Fruit fly (Drosophila melanogaster): ENCODE measurements around the gene Cpr35B.

Gene Cpr35B

dm6 chr2L:14400676-14401075 lies 24.3 kb downstream of the Cpr35B start (continued):
- TF ChIP-seq Smox (GFP tag; optimal IDR thresholded peaks at IDR 0.05) (peak; percentile 2), CG32006 (GFP tag; optimal IDR thresholded peaks at IDR 0.05) (peak; percentile 25), Met (GFP tag; optimal IDR thresholded peaks at IDR 0.05) (peak; percentile 53), svp (GFP tag) (peak; percentile 64), cyc (GFP tag; optimal IDR thresholded peaks at IDR 0.05) (peak; percentile 31), CG6276 (GFP tag; optimal IDR thresholded peaks at IDR 0.05) (no peak), CG11294 (GFP tag; IDR thresholded peaks at IDR 0.05) (no peak), CG3919 (GFP tag; optimal IDR thresholded peaks at IDR 0.05) (peak; percentile 11), Lpt (GFP tag; optimal IDR thresholded peaks at IDR 0.05) (no peak), Hr4 (GFP tag; optimal IDR thresholded peaks at IDR 0.05) (peak; percentile 39), acj6 (GFP tag; optimal IDR thresholded peaks at IDR 0.05) (peak; percentile 19), spab (GFP tag; optimal IDR thresholded peaks at IDR 0.05) (peak; percentile 23), achi (GFP tag; optimal IDR thresholded peaks at IDR 0.05) (peak; percentile 2)

DNA sequence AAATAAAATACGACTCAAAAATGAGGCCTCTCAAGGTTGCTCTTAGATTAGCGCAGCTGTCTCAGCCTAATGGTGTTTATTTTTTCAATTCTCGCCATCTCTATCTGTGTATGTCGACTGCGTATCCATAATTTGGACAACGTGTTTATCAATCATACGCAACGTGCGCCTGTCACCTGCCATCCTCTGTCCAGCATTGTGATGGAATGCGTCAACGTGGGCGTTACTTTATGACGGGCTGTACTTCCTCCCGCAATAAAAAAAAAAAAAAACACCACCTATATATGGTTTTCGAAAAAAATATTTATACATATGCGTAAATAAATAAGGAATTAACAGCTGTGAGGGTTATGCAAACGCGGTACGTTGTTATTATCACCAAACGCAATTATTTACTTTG lies 25.7 kb downstream of the Cpr35B start:
- peak; percentile 31 for TF ChIP-seq vri (GFP tag; optimal IDR thresholded peaks at IDR 0.05)
- TF ChIP-seq fkh (GFP tag; optimal IDR thresholded peaks at IDR 0.05) = peak; percentile 69
- TF ChIP-seq svp (GFP tag) = peak; percentile 30
- no peak for TF ChIP-seq CG6163 (GFP tag; IDR thresholded peaks at IDR 0.05)
- TF ChIP-seq CG8319 (GFP tag; optimal IDR thresholded peaks at IDR 0.05) = no peak

- TF ChIP-seq CG6276 (GFP tag; optimal IDR thresholded peaks at IDR 0.05) (no peak), CG10631 (GFP tag; optimal IDR thresholded peaks at IDR 0.05) (no peak), fkh (GFP tag; optimal IDR thresholded peaks at IDR 0.05) (peak; percentile 70), CG4318 (GFP tag; optimal IDR thresholded peaks at IDR 0.05) (no peak), dsx (GFP tag; optimal IDR thresholded peaks at IDR 0.05; ENCODE audit: poor library complexity, severe bottlenecking) (no peak), CG34406 (GFP tag; optimal IDR thresholded peaks at IDR 0.05) (no peak), lz (GFP tag; optimal IDR thresholded peaks at IDR 0.05) (no peak)
Measured at dm6 chr2L:14398562-14398961, 26.4 kb downstream of the Cpr35B start.

dm6 chr2L:14397948-14398347 lies 27.0 kb downstream of the Cpr35B start:
- TF ChIP-seq Smox (GFP tag; optimal IDR thresholded peaks at IDR 0.05) (no peak), dsx (GFP tag; optimal IDR thresholded peaks at IDR 0.05; ENCODE audit: poor library complexity, severe bottlenecking) (peak; percentile 37), eg (GFP tag; IDR thresholded peaks at IDR 0.05) (peak; percentile 32; the same call in 1 of the 3 replicates)

DNA sequence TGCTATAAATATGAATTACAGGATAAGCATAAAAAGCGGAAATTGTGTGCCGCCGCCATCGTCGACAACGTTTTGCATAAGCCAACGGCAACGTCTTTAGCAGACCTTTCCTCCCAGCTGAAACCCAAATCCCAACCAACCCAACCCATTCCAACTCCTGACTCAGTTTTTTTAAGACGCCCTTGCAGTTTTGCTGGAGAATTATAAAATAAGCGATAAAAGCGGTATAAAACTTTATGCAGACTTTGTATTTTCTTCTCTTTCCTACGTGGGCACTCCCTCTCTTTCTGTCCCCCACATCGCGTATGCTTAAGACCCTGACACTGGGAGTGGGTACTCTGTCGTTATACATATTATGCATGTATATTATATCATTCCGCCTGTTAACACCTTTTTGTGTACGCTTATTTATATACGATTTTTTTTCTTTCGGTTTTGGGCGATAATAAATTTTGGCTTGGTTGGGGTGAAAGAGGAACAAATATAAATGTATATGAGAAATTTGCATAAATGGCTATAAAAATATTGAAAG lies 27.9 kb downstream of the Cpr35B start:
- TF ChIP-seq CG6792 (GFP tag; optimal IDR thresholded peaks at IDR 0.05) (no peak), CG6276 (GFP tag; optimal IDR thresholded peaks at IDR 0.05) (no peak), eg (GFP tag; IDR thresholded peaks at IDR 0.05) (no peak), Eip78C (GFP tag) (peak; percentile 52), acj6 (GFP tag; optimal IDR thresholded peaks at IDR 0.05) (no peak), vri (GFP tag; optimal IDR thresholded peaks at IDR 0.05) (peak; percentile 70), salr (GFP tag; optimal IDR thresholded peaks at IDR 0.05) (no peak), CG10669 (GFP tag; optimal IDR thresholded peaks at IDR 0.05) (no peak), Sox14 (GFP tag; optimal IDR thresholded peaks at IDR 0.05) (no peak), fd59A (GFP tag; optimal IDR thresholded peaks at IDR 0.05) (no peak), dsx (GFP tag; optimal IDR thresholded peaks at IDR 0.05; ENCODE audit: poor library complexity, severe bottlenecking) (peak; percentile 13), svp (GFP tag) (peak; percentile 26)

dm6 chr2L:14396263-14396662 lies 28.7 kb downstream of the Cpr35B start:
- TF ChIP-seq svp (GFP tag) (no peak), fkh (GFP tag; optimal IDR thresholded peaks at IDR 0.05) (peak; percentile 82)

DNA sequence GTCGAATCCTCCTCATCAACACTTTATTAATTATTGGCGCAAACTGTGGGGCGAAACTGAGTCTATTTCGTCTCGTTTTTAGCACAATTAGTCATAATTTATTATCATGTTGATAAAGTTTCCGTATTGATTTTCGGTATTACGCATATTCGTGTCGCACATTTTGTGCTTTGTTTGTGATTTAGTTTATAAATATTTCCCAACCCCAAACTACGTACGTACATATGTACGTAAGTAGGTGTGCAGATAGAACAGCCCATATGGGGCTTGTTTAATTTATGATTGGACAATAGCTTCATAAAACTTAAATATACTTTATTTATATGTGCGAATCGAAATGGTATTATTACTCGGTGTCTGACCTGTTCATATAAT lies 29.9 kb downstream of the Cpr35B start:
- TF ChIP-seq fkh (GFP tag; optimal IDR thresholded peaks at IDR 0.05) (peak; percentile 48), lz (GFP tag; optimal IDR thresholded peaks at IDR 0.05) (no peak), Eip75B (GFP tag; optimal IDR thresholded peaks at IDR 0.05) (no peak), svp (GFP tag) (peak; percentile 15)

All from whole organism, prepupa.